Fruit fly (Drosophila melanogaster): ENCODE results near the gene CG11322.

Gene CG11322

DNA sequence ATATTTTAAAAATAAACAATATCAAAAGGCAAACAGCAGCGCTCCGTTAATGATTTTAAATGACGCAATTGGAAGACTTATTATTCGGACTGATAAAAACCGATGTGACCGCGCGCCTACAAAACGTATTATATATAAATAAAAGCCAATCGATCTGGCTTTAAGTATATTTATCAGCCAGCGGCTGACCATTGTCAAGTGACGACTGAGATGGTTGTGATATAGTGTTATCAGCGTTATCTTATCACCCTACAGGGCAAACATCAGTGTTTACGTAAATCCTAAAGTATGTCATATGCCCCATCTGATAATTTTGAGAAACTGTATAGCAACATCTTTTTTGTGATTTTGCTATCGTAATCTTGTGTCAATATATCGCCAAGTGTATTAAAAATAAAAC lies 29.9 kb upstream of the CG11322 start (continued):
- TF ChIP-seq Rx (GFP tag; IDR thresholded peaks at IDR 0.05) (0 out of 2 replicates have a peak, but pooled peaks have one; percentile 11), HmgZ (tag; optimal IDR thresholded peaks at IDR 0.05) (peak; percentile 13), sens (GFP tag) (peak; percentile 73), bsh (GFP tag; optimal IDR thresholded peaks at IDR 0.05) (peak in 1 of 2 experiments; percentile 2), Pdp1 (GFP tag; optimal IDR thresholded peaks at IDR 0.05) (peak in 1 of 2 experiments; percentile 85), CG4730 (GFP tag; IDR thresholded peaks at IDR 0.05) (no peak), CG1529 (GFP tag; optimal IDR thresholded peaks at IDR 0.05) (no peak), cwo (GFP tag; optimal IDR thresholded peaks at IDR 0.05) (peak; percentile 31), dmrt11E (tag; optimal IDR thresholded peaks at IDR 0.05) (no peak), mirr (GFP tag; optimal IDR thresholded peaks at IDR 0.05) (peak; percentile 88), Hey (tag; optimal IDR thresholded peaks at IDR 0.05) (peak; percentile 31), CG2199 (GFP tag; IDR thresholded peaks at IDR 0.05) (0 out of 3 replicates have a peak, but pooled peaks have one; percentile 69), corto (GFP tag; optimal IDR thresholded peaks at IDR 0.05) (peak; percentile 21), fd64A (GFP tag; optimal IDR thresholded peaks at IDR 0.05) (no peak), chm (GFP tag; IDR thresholded peaks at IDR 0.05) (0 out of 2 replicates have a peak, but pooled peaks have one; percentile 8), D19B (GFP tag; optimal IDR thresholded peaks at IDR 0.05) (no peak), PHDP (tag; optimal IDR thresholded peaks at IDR 0.05) (peak; percentile 18), Fer1 (GFP tag; optimal IDR thresholded peaks at IDR 0.05) (peak; percentile 28), caup (GFP tag; optimal IDR thresholded peaks at IDR 0.05; ENCODE audit: severe bottlenecking) (peak; percentile 33), salm (tag; optimal IDR thresholded peaks at IDR 0.05) (peak; percentile 58), CG2712 (tag; optimal IDR thresholded peaks at IDR 0.05) (no peak), CG3281 (GFP tag; optimal IDR thresholded peaks at IDR 0.05) (peak; percentile 39)

DNA sequence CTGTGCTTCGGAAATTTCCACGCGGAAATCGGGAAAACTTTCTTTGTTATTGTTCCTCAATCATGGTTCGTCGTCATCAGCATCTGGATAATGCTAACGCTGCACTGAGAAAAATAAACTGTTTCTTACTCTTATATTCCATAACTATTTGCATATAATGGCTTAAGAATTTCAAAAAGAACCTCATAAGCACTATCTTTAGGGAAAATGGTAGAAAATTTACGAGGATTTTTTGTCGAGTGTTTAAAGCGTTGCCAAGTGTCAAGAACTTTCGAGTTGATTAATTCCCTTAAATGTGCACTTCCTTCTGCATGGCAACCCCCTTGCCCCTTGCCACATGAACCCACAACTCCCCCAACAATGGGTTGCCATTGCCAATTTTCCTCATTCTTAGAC lies 28.5 kb upstream of the CG11322 start:
- TF ChIP-seq CG30431 (GFP tag; optimal IDR thresholded peaks at IDR 0.05) (peak; percentile 46), Ptx1 (GFP tag; IDR thresholded peaks at IDR 0.05) (peak; percentile 53), Kr (GFP tag; optimal IDR thresholded peaks at IDR 0.05) (no peak), CG13287 (GFP tag; IDR thresholded peaks at IDR 0.05; ENCODE audit: partially characterized antibody) (no peak), bab2 (GFP tag; optimal IDR thresholded peaks at IDR 0.05) (peak; percentile 43), zen (tag; optimal IDR thresholded peaks at IDR 0.05) (no peak), TFAM (GFP tag; optimal IDR thresholded peaks at IDR 0.05) (no peak), CG8359 (GFP tag; optimal IDR thresholded peaks at IDR 0.05; ENCODE audit: borderline replicate concordance) (no peak), CG13894 (tag; optimal IDR thresholded peaks at IDR 0.05) (no peak), Chrac-16 (GFP tag; optimal IDR thresholded peaks at IDR 0.05) (peak; percentile 23), Awh (GFP tag; IDR thresholded peaks at IDR 0.05) (no peak), CG10431 (GFP tag; optimal IDR thresholded peaks at IDR 0.05) (no peak), CG2202 (tag; optimal IDR thresholded peaks at IDR 0.05) (peak; percentile 59), CG15479 (GFP tag; optimal IDR thresholded peaks at IDR 0.05) (no peak), ham (GFP tag; IDR thresholded peaks at IDR 0.05) (no peak), CG33557 (GFP tag; optimal IDR thresholded peaks at IDR 0.05) (no peak), CG9876 (GFP tag; optimal IDR thresholded peaks at IDR 0.05) (peak; percentile 4), Doc2 (GFP tag; IDR thresholded peaks at IDR 0.05) (no peak), Lhr (GFP tag; optimal IDR thresholded peaks at IDR 0.05) (no peak), Hmr (GFP tag; optimal IDR thresholded peaks at IDR 0.05) (no peak), CG5180 (GFP tag; optimal IDR thresholded peaks at IDR 0.05) (no peak), sd (tag; optimal IDR thresholded peaks at IDR 0.05) (no peak), gce (GFP tag; IDR thresholded peaks at IDR 0.05) (no peak), CG16813 (GFP tag; IDR thresholded peaks at IDR 0.05; ENCODE audit: partially characterized antibody) (no peak), chif (GFP tag; optimal IDR thresholded peaks at IDR 0.05) (peak; percentile 46 to 81), Nf-YA (GFP tag; IDR thresholded peaks at IDR 0.05) (no peak), pb (GFP tag; optimal IDR thresholded peaks at IDR 0.05) (no peak), jing (GFP tag; optimal IDR thresholded peaks at IDR 0.05) (peak; percentile 45)

Measured in whole organism, embryonic.